Worm (Caenorhabditis elegans): ENCODE measurements around the gene gob-1.

gob-1 gene

DNA sequence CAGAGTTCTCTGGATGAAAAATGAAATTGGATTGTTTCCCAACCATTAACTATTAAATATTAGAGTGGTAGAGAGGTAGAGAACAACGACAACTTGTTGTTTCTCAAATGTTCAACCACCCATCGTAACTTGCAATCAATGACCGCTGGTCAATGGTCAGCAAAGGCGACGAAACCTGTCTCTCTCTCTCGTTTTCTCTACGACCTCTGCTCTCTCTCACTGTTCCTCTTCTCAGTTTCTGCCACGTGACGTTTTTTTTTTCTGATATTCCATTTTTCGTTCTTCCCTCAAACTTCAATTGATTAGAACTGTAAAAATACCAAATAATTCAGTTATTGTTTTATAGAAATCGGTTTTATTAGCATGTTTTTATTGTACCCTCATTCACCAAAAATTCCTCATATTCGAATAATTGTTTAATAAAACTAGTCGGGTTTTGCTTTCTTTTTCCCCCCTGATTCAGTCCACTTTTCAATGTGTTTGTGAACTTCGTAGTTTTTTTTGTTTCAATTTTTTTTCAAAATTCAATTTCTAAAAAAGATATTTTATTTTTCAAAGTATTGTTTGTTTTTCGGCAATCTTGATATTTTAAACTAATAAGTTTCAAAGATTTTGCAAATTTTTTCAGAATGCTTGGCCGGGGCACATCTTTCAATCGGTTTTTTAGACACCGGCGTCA, 3.7 kb downstream of the gob-1 start, which contains the start of gene suox-1:
TSS of gene suox-1 (plus strand) at position 629 of the 679 bp plus-strand sequence.
- TF ChIP-seq swsn-7 (tag; optimal IDR thresholded peaks at IDR 0.05) (no peak), sptf-1 (tag; optimal IDR thresholded peaks at IDR 0.05) (no peak), mdl-1 (tag; optimal IDR thresholded peaks at IDR 0.05) (peak in 1 of 2 experiments; percentile 61), unc-30 (tag; optimal IDR thresholded peaks at IDR 0.05) (no peak), C16A3.4 (tag; optimal IDR thresholded peaks at IDR 0.05) (peak; percentile 20), nhr-85 (tag) (peak; percentile 92), nhr-20 (tag; optimal IDR thresholded peaks at IDR 0.05) (peak; percentile 66), lin-35 (GFP tag; optimal IDR thresholded peaks at IDR 0.05) (peak in 1 of 2 experiments; percentile 57), blmp-1 (tag; optimal IDR thresholded peaks at IDR 0.05) (peak; percentile 43), grh-1 (GFP tag; IDR thresholded peaks at IDR 0.05) (peak; percentile 78), nhr-71 (tag; optimal IDR thresholded peaks at IDR 0.05) (peak; percentile 53), elt-3 (tag; optimal IDR thresholded peaks at IDR 0.05) (peak in 1 of 6 experiments; percentile 42), dpl-1 (GFP tag; optimal IDR thresholded peaks at IDR 0.05) (peak in 1 of 3 experiments; percentile 12), nhr-90 (tag; optimal IDR thresholded peaks at IDR 0.05; ENCODE audit: poor library complexity) (peak; percentile 47), tbx-2 (tag; optimal IDR thresholded peaks at IDR 0.05) (no peak), lsy-2 (tag; optimal IDR thresholded peaks at IDR 0.05) (no peak), ceh-88 (GFP tag; IDR thresholded peaks at IDR 0.05) (no peak), lin-14 (GFP tag; optimal IDR thresholded peaks at IDR 0.05) (peak; percentile 68), nhr-47 (tag; optimal IDR thresholded peaks at IDR 0.05) (peak; percentile 4), snu-23 (GFP tag; optimal IDR thresholded peaks at IDR 0.05) (peak; percentile 65), ama-1 (optimal IDR thresholded peaks at IDR 0.05) (no peak), efl-1 (optimal IDR thresholded peaks at IDR 0.05) (no peak), efl-1 (GFP tag; optimal IDR thresholded peaks at IDR 0.05 in 1 of 2) (peak in 1 of 2 experiments; percentile 75), nhr-19 (GFP tag; conservative IDR thresholded peaks at IDR 0.05) (0 out of 2 replicates have a peak, but pooled peaks have one; percentile 16), lin-13 (GFP tag; optimal IDR thresholded peaks at IDR 0.05) (no peak)

DNA sequence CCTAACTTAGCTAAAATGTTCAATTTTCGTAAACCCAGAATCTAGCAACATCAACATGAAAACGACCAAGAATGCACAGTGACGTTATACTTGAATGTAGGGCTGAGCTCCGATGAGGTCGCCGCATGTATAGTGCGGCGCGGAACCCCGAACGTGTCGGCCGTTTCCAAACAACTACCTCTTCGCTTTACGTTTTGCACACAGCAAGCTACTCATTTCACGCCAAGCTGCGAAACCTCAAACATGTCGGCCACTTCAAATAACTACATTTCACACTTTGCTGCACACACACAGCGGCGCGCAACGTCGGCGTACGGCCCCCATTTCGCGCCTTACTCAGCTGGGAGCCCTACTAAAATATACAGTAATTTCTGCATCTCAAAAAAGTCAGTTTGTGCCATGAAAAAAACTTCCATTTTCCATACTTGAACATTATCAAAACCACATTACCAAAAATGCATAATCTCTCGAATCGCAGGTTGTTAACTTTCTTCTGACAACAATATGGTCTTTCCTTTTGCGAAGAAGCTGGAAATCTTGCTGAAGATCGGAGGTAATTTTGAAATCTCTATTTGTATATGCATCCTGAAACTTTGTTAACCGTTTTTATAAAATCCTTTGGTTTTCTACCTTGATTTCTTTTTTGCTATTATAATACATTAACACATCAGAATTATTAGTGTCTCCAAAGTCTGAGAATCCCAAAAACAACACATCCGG, 9.2 kb downstream of the gob-1 start, which contains the start of gene H13N06.7:
TSS of gene H13N06.7 (plus strand) at position 670 of the 720 bp plus-strand sequence.
- TF ChIP-seq pqm-1 (tag; optimal IDR thresholded peaks at IDR 0.05) (no peak), snpc-4 (tag; optimal IDR thresholded peaks at IDR 0.05) (peak; percentile 1)

DNA sequence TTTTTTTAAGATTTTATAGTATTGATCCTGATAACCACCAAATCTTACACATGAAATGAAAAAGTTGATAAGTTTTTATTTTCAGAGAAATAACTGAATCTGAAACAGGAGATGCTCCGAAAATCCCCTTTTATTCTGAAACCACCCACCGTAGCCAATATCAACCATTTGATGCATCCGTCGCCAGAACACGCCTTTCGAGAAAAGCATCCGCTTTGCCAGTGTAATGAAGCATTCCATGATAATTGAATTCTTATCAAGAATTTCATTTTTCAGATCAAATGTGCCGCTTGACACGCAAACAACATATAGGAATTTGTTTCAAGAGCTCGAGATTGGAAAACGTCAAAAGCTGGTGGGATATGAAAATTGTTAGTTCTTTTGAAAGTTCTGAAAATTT, 11.4 kb downstream of the gob-1 start, which contains the start of gene tbh-1:
TSS of gene tbh-1 (minus strand) at position 101 of the 400 bp plus-strand sequence.
- TF ChIP-seq hlh-17 (GFP tag; optimal IDR thresholded peaks at IDR 0.05; ENCODE audit: borderline replicate concordance) (no peak), efl-3 (GFP tag; optimal IDR thresholded peaks at IDR 0.05) (no peak), unc-98 (GFP tag; IDR thresholded peaks at IDR 0.05) (no peak), isw-1 (GFP tag; IDR thresholded peaks at IDR 0.05) (no peak), blmp-1 (tag; optimal IDR thresholded peaks at IDR 0.05) (no peak), lin-39 (tag; optimal IDR thresholded peaks at IDR 0.05) (no peak), lin-13 (GFP tag; optimal IDR thresholded peaks at IDR 0.05) (no peak), ztf-4 (tag; optimal IDR thresholded peaks at IDR 0.05) (no peak), sptf-1 (tag; optimal IDR thresholded peaks at IDR 0.05) (no peak), fkh-4 (tag; optimal IDR thresholded peaks at IDR 0.05; ENCODE audit: borderline replicate concordance) (no peak), ama-1 (optimal IDR thresholded peaks at IDR 0.05) (no peak)

DNA sequence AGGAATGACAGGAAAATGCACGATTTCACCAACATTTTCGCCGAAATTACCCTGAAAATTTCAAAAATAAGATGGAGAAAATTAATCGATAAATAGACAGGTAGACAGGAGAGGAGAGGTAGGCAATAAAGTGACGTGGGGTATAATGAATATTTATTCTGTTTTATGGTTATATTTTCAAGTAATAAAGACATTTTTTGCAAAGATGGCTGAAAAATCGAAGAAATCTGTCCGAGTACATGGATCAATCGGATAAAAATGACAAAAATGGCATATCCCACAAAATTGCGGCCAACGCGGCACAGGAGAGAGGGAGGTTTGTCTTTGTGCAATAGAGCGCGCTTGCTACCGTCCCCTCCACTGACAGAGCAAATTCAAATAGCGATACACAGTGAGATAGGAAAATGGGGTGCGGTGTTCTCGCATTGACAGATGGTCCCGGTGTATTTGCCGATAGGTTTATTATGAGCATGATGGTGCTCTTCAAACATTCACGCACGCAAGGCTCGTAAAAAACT, 14.5 kb downstream of the gob-1 start, which contains the start of gene zipt-7.2:
TSS of gene zipt-7.2 (minus strand) at position 51 of the 518 bp plus-strand sequence.
- TF ChIP-seq rnt-1 (tag; optimal IDR thresholded peaks at IDR 0.05) (peak; percentile 39), dpl-1 (GFP tag; optimal IDR thresholded peaks at IDR 0.05) (peak in 2 of 3 experiments; percentile 14 to 16), unc-62 (GFP tag; optimal IDR thresholded peaks at IDR 0.05) (no peak), efl-1 (optimal IDR thresholded peaks at IDR 0.05) (peak; percentile 1 to 6), efl-1 (GFP tag; optimal IDR thresholded peaks at IDR 0.05 in 1 of 2) (peak in 1 of 2 experiments; percentile 95), lsy-2 (tag; optimal IDR thresholded peaks at IDR 0.05) (peak in 1 of 2 experiments; percentile 16), ceh-82 (tag; optimal IDR thresholded peaks at IDR 0.05) (peak in 1 of 3 experiments; percentile 26), elt-2 (tag; optimal IDR thresholded peaks at IDR 0.05) (no peak), blmp-1 (tag; optimal IDR thresholded peaks at IDR 0.05) (peak; percentile 12), lin-14 (GFP tag; optimal IDR thresholded peaks at IDR 0.05) (peak; percentile 27), fkh-4 (tag; optimal IDR thresholded peaks at IDR 0.05; ENCODE audit: borderline replicate concordance) (no peak), aha-1 (tag; optimal IDR thresholded peaks at IDR 0.05) (no peak), nhr-12 (tag; optimal IDR thresholded peaks at IDR 0.05) (no peak), nhr-71 (tag; optimal IDR thresholded peaks at IDR 0.05) (peak; percentile 43), C16A3.4 (tag; optimal IDR thresholded peaks at IDR 0.05) (peak; percentile 18), nhr-20 (tag; optimal IDR thresholded peaks at IDR 0.05) (peak; percentile 25), lin-35 (GFP tag; optimal IDR thresholded peaks at IDR 0.05) (peak; percentile 27 to 31), snu-23 (GFP tag; optimal IDR thresholded peaks at IDR 0.05) (peak; percentile 25), swsn-7 (tag; optimal IDR thresholded peaks at IDR 0.05) (peak; percentile 5), xbp-1 (tag; optimal IDR thresholded peaks at IDR 0.05) (peak; percentile 9), nhr-47 (tag; optimal IDR thresholded peaks at IDR 0.05) (peak; percentile 23)

Data from whole organism, L1 larva.